Worm (Caenorhabditis elegans): ENCODE results near the gene rpl-7A.
A peak's percentile ranks its signal among the peaks of the same experiment; 100 is the strongest.

Gene rpl-7A

ce11 chrIV:4357296-4357695 is 33.1 kb downstream of the rpl-7A start, which contains the start of gene sars-2 (continued):
- TF ChIP-seq rnt-1 (tag; optimal IDR thresholded peaks at IDR 0.05) (peak; percentile 44), lin-35 (GFP tag; optimal IDR thresholded peaks at IDR 0.05) (peak; percentile 92 to 96), nhr-85 (tag) (peak; percentile 33), xbp-1 (tag; optimal IDR thresholded peaks at IDR 0.05) (peak; percentile 40), aly-2 (tag; optimal IDR thresholded peaks at IDR 0.05) (no peak), nhr-84 (tag; optimal IDR thresholded peaks at IDR 0.05) (no peak), pax-3 (tag; optimal IDR thresholded peaks at IDR 0.05) (no peak), zip-4 (GFP tag; optimal IDR thresholded peaks at IDR 0.05) (no peak), nhr-11 (tag; optimal IDR thresholded peaks at IDR 0.05) (no peak), vab-15 (tag; optimal IDR thresholded peaks at IDR 0.05) (no peak), nhr-77 (tag; optimal IDR thresholded peaks at IDR 0.05) (no peak), nhr-71 (tag; optimal IDR thresholded peaks at IDR 0.05) (peak; percentile 46), ama-1 (optimal IDR thresholded peaks at IDR 0.05) (no peak), hlh-17 (GFP tag; optimal IDR thresholded peaks at IDR 0.05; ENCODE audit: borderline replicate concordance) (no peak), elt-3 (tag; optimal IDR thresholded peaks at IDR 0.05) (no peak), efl-1 (optimal IDR thresholded peaks at IDR 0.05) (peak; percentile 88 to 92), efl-1 (GFP tag; optimal IDR thresholded peaks at IDR 0.05 in 1 of 2) (peak; percentile 93 to 99), mdl-1 (tag; optimal IDR thresholded peaks at IDR 0.05) (no peak), unc-86 (tag; optimal IDR thresholded peaks at IDR 0.05) (no peak), unc-98 (GFP tag; IDR thresholded peaks at IDR 0.05) (no peak), fkh-8 (tag; optimal IDR thresholded peaks at IDR 0.05) (no peak), jun-1 (tag; optimal IDR thresholded peaks at IDR 0.05) (no peak), unc-30 (tag; optimal IDR thresholded peaks at IDR 0.05) (no peak), dsc-1 (tag; optimal IDR thresholded peaks at IDR 0.05) (peak; percentile 50), snpc-4 (tag; optimal IDR thresholded peaks at IDR 0.05) (no peak), swsn-7 (tag; optimal IDR thresholded peaks at IDR 0.05) (peak; percentile 27), lin-14 (GFP tag; optimal IDR thresholded peaks at IDR 0.05) (peak; percentile 8), mef-2 (tag; optimal IDR thresholded peaks at IDR 0.05) (no peak), tbx-2 (tag; optimal IDR thresholded peaks at IDR 0.05) (peak; percentile 25), egl-27 (tag; optimal IDR thresholded peaks at IDR 0.05) (no peak), lir-3 (tag; optimal IDR thresholded peaks at IDR 0.05; ENCODE audit: poor library complexity) (no peak), tlp-1 (tag; optimal IDR thresholded peaks at IDR 0.05) (no peak), mab-9 (GFP tag; IDR thresholded peaks at IDR 0.05) (no peak), sup-37 (GFP tag; optimal IDR thresholded peaks at IDR 0.05) (no peak), nhr-19 (GFP tag; conservative IDR thresholded peaks at IDR 0.05) (no peak), snu-23 (GFP tag; optimal IDR thresholded peaks at IDR 0.05) (peak; percentile 52), C04F5.9 (tag; optimal IDR thresholded peaks at IDR 0.05) (no peak), egl-13 (tag; optimal IDR thresholded peaks at IDR 0.05) (no peak), alr-1 (tag; optimal IDR thresholded peaks at IDR 0.05; ENCODE audit: borderline replicate concordance) (no peak), mep-1 (tag; optimal IDR thresholded peaks at IDR 0.05) (peak; percentile 43), unc-130 (tag; optimal IDR thresholded peaks at IDR 0.05) (no peak)

- TF ChIP-seq alr-1 (tag; optimal IDR thresholded peaks at IDR 0.05; ENCODE audit: borderline replicate concordance), result no peak
- TF ChIP-seq hlh-17 (GFP tag; optimal IDR thresholded peaks at IDR 0.05; ENCODE audit: borderline replicate concordance), result no peak
- TF ChIP-seq pax-3 (tag; optimal IDR thresholded peaks at IDR 0.05), result no peak
- TF ChIP-seq ceh-82 (tag; optimal IDR thresholded peaks at IDR 0.05), result no peak
- no peak for TF ChIP-seq unc-62 (GFP tag; optimal IDR thresholded peaks at IDR 0.05)
- no peak for TF ChIP-seq efl-3 (GFP tag; optimal IDR thresholded peaks at IDR 0.05)
Observed at ce11 chrIV:4356879-4357278, 33.5 kb downstream of the rpl-7A start, which contains the start of gene W03B1.9. Gene W03B1.9, minus strand, starts transcription at chrIV:4356979.

Measured in whole organism, L1 larva.